Fruit fly (Drosophila melanogaster) whole organism, embryonic: Measurements from ENCODE around the gene CG11095.

Source experiments
- Ada2b ChIP-seq: fragments of 200-800 bp; sonication (Bioruptor generic); IDR thresholded peaks from 2 replicates; pipeline ENCODE4 v1.3.6; 2022; ENCODE audit warnings: missing biosample characterization, missing genetic modification characterization
- BEAF-32 ChIP-seq: fragments of 200-800 bp; sonication (Bioruptor generic); optimal IDR thresholded peaks from 3 replicates; lab custom pipeline; 2017; ENCODE audit warnings: missing biosample characterization, missing genetic modification characterization, mild to moderate bottlenecking, moderate library complexity, missing genetic modification reagents
- Bgb ChIP-seq: fragments of 200-800 bp; sonication (Bioruptor generic); IDR thresholded peaks from 2 replicates; pipeline ENCODE4 v1.3.6; 2022; ENCODE audit warnings: missing biosample characterization, missing genetic modification characterization; ENCODE audit not compliant: partially characterized antibody
- CG10267 ChIP-seq: fragments of 200-800 bp; sonication (Bioruptor generic); optimal IDR thresholded peaks from 2 replicates; lab custom pipeline; 2018; ENCODE audit warnings: missing biosample characterization, mild to moderate bottlenecking, missing genetic modification characterization, moderate library complexity
- CG11504 ChIP-seq: fragments of 200-800 bp; sonication (Bioruptor generic); optimal IDR thresholded peaks from 3 replicates; lab custom pipeline; 2019; ENCODE audit warnings: missing biosample characterization, mild to moderate bottlenecking, missing genetic modification characterization, moderate library complexity
- CG12299 ChIP-seq: fragments of 200-800 bp; sonication (Bioruptor generic); optimal IDR thresholded peaks from 2 replicates; lab custom pipeline; 2018; ENCODE audit warnings: missing biosample characterization, mild to moderate bottlenecking, missing genetic modification characterization
- CG12659 ChIP-seq: fragments of 200-800 bp; sonication (Bioruptor generic); optimal IDR thresholded peaks from 3 replicates; lab custom pipeline; 2017; ENCODE audit warnings: mild to moderate bottlenecking, missing biosample characterization, missing genetic modification reagents, missing genetic modification characterization
- CG13287 ChIP-seq: fragments of 200-800 bp; sonication (Bioruptor generic); IDR thresholded peaks from 2 replicates; pipeline ENCODE4 v1.3.6; 2022; ENCODE audit warnings: missing biosample characterization, missing genetic modification characterization; ENCODE audit not compliant: partially characterized antibody
- CG13624 ChIP-seq: fragments of 200-800 bp; sonication (Bioruptor generic); optimal IDR thresholded peaks from 2 replicates; lab custom pipeline; 2016; ENCODE audit warnings: missing biosample characterization, missing genetic modification characterization
- CG15514 ChIP-seq: fragments of 200-800 bp; sonication (Bioruptor generic); optimal IDR thresholded peaks from 3 replicates; lab custom pipeline; 2017; ENCODE audit warnings: missing biosample characterization, missing genetic modification characterization, mild to moderate bottlenecking, moderate library complexity, missing genetic modification reagents
- CG1647 ChIP-seq: fragments of 200-800 bp; sonication (Bioruptor generic); optimal IDR thresholded peaks from 3 replicates; lab custom pipeline; 2016; ENCODE audit warnings: missing biosample characterization, missing genetic modification characterization
- CG17385 ChIP-seq: fragments of 200-800 bp; sonication (Bioruptor generic); optimal IDR thresholded peaks from 3 replicates; lab custom pipeline; 2018; ENCODE audit warnings: missing biosample characterization, mild to moderate bottlenecking, missing genetic modification characterization
- CG18764 ChIP-seq: fragments of 200-800 bp; sonication (Bioruptor generic); optimal IDR thresholded peaks from 3 replicates; lab custom pipeline; 2016; ENCODE audit warnings: missing biosample characterization, missing genetic modification characterization
- CG2120 ChIP-seq: fragments of 200-800 bp; sonication (Bioruptor generic); optimal IDR thresholded peaks from 3 replicates; lab custom pipeline; 2016; ENCODE audit warnings: missing biosample characterization, missing genetic modification characterization
- CG3847 ChIP-seq: fragments of 200-800 bp; sonication (Bioruptor generic); IDR thresholded peaks from 2 replicates; pipeline ENCODE4 v1.3.6; 2022; ENCODE audit warnings: missing biosample characterization, missing genetic modification characterization
- CG4424 ChIP-seq: fragments of 200-800 bp; sonication (Bioruptor generic); optimal IDR thresholded peaks from 3 replicates; lab custom pipeline; 2016; ENCODE audit warnings: missing biosample characterization, missing genetic modification characterization
- CG6791 ChIP-seq: fragments of 200-800 bp; sonication (Bioruptor generic); IDR thresholded peaks from 3 replicates; pipeline ENCODE4 v1.3.6; 2022; ENCODE audit warnings: missing biosample characterization, missing genetic modification characterization; ENCODE audit not compliant: partially characterized antibody
- CG8290 ChIP-seq, 3 experiments: fragments of 200-800 bp; sonication (Bioruptor generic); optimal IDR thresholded peaks; 2 replicates each; lab custom pipeline; 2016 to 2019; ENCODE audit warnings: missing biosample characterization in 3 of 3, missing genetic modification characterization in 3 of 3, mild to moderate bottlenecking in 2 of 3, moderate library complexity in 1 of 3
- CG9797 ChIP-seq: fragments of 200-800 bp; sonication (Bioruptor generic); optimal IDR thresholded peaks from 3 replicates; lab custom pipeline; 2018; ENCODE audit warnings: missing biosample characterization, mild to moderate bottlenecking, missing genetic modification characterization
- Dp ChIP-seq: fragments of 200-800 bp; sonication (Bioruptor generic); optimal IDR thresholded peaks from 2 replicates; lab custom pipeline; 2018; ENCODE audit warnings: missing biosample characterization, mild to moderate bottlenecking, missing genetic modification characterization, moderate library complexity
- E2f2 ChIP-seq: fragments of 200-800 bp; sonication (Bioruptor generic); IDR thresholded peaks from 2 replicates; pipeline ENCODE4 v1.3.6; 2022; ENCODE audit warnings: missing biosample characterization, missing genetic modification characterization
- Ets65A ChIP-seq: fragments of 200-800 bp; sonication (Bioruptor generic); peaks from one replicate; lab custom pipeline; 2016; ENCODE audit warnings: missing biosample characterization, missing genetic modification characterization
- Ets97D ChIP-seq: fragments of 200-800 bp; sonication (Bioruptor generic); optimal IDR thresholded peaks from 3 replicates; lab custom pipeline; 2016; ENCODE audit warnings: missing biosample characterization, missing genetic modification characterization
- Myb ChIP-seq: fragments of 200-800 bp; sonication (Bioruptor generic); optimal IDR thresholded peaks from 2 replicates; lab custom pipeline; 2016; ENCODE audit warnings: missing biosample characterization, missing genetic modification characterization
- Sry-δ ChIP-seq: fragments of 200-800 bp; sonication (Bioruptor generic); optimal IDR thresholded peaks from 2 replicates; lab custom pipeline; 2016; ENCODE audit warnings: missing biosample characterization, missing genetic modification characterization
- Xbp1 ChIP-seq: fragments of 200-800 bp; sonication (Bioruptor generic); optimal IDR thresholded peaks from 3 replicates; lab custom pipeline; 2016; ENCODE audit warnings: missing biosample characterization, mild to moderate bottlenecking, missing genetic modification characterization
- YL-1 ChIP-seq: fragments of 200-800 bp; sonication (Bioruptor generic); optimal IDR thresholded peaks from 3 replicates; lab custom pipeline; 2017; ENCODE audit warnings: missing biosample characterization, mild to moderate bottlenecking, missing genetic modification characterization
- croc ChIP-seq: fragments of 200-800 bp; sonication (Bioruptor generic); conservative IDR thresholded peaks from 3 replicates; pipeline ENCODE4 v1.3.6; 2022; ENCODE audit warnings: missing biosample characterization, missing genetic modification characterization
- dpn ChIP-seq, 2 experiments: fragments of 200-800 bp; sonication (Bioruptor generic); optimal IDR thresholded peaks; 3 replicates each; lab custom pipeline; 2016; ENCODE audit warnings: missing biosample characterization in 2 of 2, missing genetic modification characterization in 2 of 2
- ewg ChIP-seq: fragments of 200-800 bp; sonication (Bioruptor generic); optimal IDR thresholded peaks from 3 replicates; lab custom pipeline; 2017; ENCODE audit warnings: mild to moderate bottlenecking, missing biosample characterization, missing genetic modification reagents, missing genetic modification characterization
- gro ChIP-seq: fragments of 200-800 bp; sonication (Bioruptor generic); optimal IDR thresholded peaks from 2 replicates; lab custom pipeline; 2016; ENCODE audit warnings: missing biosample characterization, missing genetic modification characterization
- gt ChIP-seq: fragments of 200-800 bp; sonication (Bioruptor generic); IDR thresholded peaks from 2 replicates; pipeline ENCODE4 v1.3.6; 2022; ENCODE audit warnings: missing biosample characterization, missing genetic modification characterization
- ind ChIP-seq: fragments of 200-800 bp; sonication (Bioruptor generic); optimal IDR thresholded peaks from 3 replicates; lab custom pipeline; 2016; ENCODE audit warnings: missing biosample characterization, missing genetic modification characterization
- knrl ChIP-seq: fragments of 200-800 bp; sonication (Bioruptor generic); IDR thresholded peaks from 3 replicates; pipeline ENCODE4 v1.3.6; 2022; ENCODE audit warnings: missing biosample characterization, missing genetic modification characterization; ENCODE audit not compliant: partially characterized antibody
- lbe ChIP-seq: fragments of 200-800 bp; sonication (Bioruptor generic); optimal IDR thresholded peaks from 2 replicates; lab custom pipeline; 2016; ENCODE audit warnings: missing biosample characterization, mild to moderate bottlenecking, missing genetic modification characterization
- lilli ChIP-seq: fragments of 200-800 bp; sonication (Bioruptor generic); optimal IDR thresholded peaks from 3 replicates; lab custom pipeline; 2016; ENCODE audit warnings: missing biosample characterization, missing genetic modification characterization
- mam ChIP-seq: fragments of 200-800 bp; sonication (Bioruptor generic); optimal IDR thresholded peaks from 3 replicates; lab custom pipeline; 2016; ENCODE audit warnings: missing biosample characterization, missing genetic modification characterization
- pho ChIP-seq: fragments of 200-800 bp; sonication (Bioruptor generic); optimal IDR thresholded peaks from 2 replicates; lab custom pipeline; 2016; ENCODE audit warnings: missing biosample characterization, missing genetic modification characterization
- pum ChIP-seq: fragments of 200-800 bp; sonication (Bioruptor generic); optimal IDR thresholded peaks from 2 replicates; lab custom pipeline; 2016; ENCODE audit warnings: missing biosample characterization, missing genetic modification characterization
- pzg ChIP-seq: fragments of 200-800 bp; sonication (Bioruptor generic); optimal IDR thresholded peaks from 3 replicates; lab custom pipeline; 2018; ENCODE audit warnings: missing biosample characterization, mild to moderate bottlenecking, missing genetic modification characterization, moderate library complexity
- ranshi ChIP-seq: fragments of 200-800 bp; sonication (Bioruptor generic); IDR thresholded peaks from 2 replicates; pipeline ENCODE4 v1.3.6; 2022; ENCODE audit warnings: missing biosample characterization, missing genetic modification characterization
- sens ChIP-seq: fragments of 200-800 bp; sonication (Bioruptor generic); peaks from one replicate; lab custom pipeline; 2016; ENCODE audit warnings: missing biosample characterization, missing genetic modification characterization
- sima ChIP-seq: fragments of 200-800 bp; sonication (Bioruptor generic); optimal IDR thresholded peaks from 2 replicates; lab custom pipeline; 2016; ENCODE audit warnings: missing biosample characterization, missing genetic modification characterization
- slbo ChIP-seq: fragments of 200-800 bp; sonication (Bioruptor generic); IDR thresholded peaks from 2 replicates; pipeline ENCODE4 v1.3.6; 2022; ENCODE audit warnings: missing biosample characterization, missing genetic modification characterization
- sqz ChIP-seq: fragments of 200-800 bp; sonication (Bioruptor generic); optimal IDR thresholded peaks from 3 replicates; lab custom pipeline; 2018; ENCODE audit warnings: missing biosample characterization, mild to moderate bottlenecking, missing genetic modification characterization
- stwl ChIP-seq: fragments of 200-800 bp; sonication (Bioruptor generic); optimal IDR thresholded peaks from 3 replicates; lab custom pipeline; 2018; ENCODE audit warnings: missing biosample characterization, mild to moderate bottlenecking, missing genetic modification characterization, moderate library complexity
- trem ChIP-seq: fragments of 200-800 bp; optimal IDR thresholded peaks from 3 replicates; lab custom pipeline; 2019; ENCODE audit warnings: missing biosample characterization, mild to moderate bottlenecking, missing genetic modification characterization, moderate library complexity
- trh ChIP-seq: fragments of 200-800 bp; sonication (Bioruptor generic); optimal IDR thresholded peaks from 2 replicates; lab custom pipeline; 2016; ENCODE audit warnings: missing biosample characterization, missing genetic modification characterization
- twi ChIP-seq: fragments of 200-800 bp; optimal IDR thresholded peaks from 2 replicates; lab custom pipeline; 2019; ENCODE audit warnings: missing biosample characterization, mild to moderate bottlenecking, missing genetic modification characterization, moderate library complexity
- unc-4 ChIP-seq: fragments of 200-800 bp; sonication (Bioruptor generic); IDR thresholded peaks from 2 replicates; pipeline ENCODE4 v1.3.6; 2022; ENCODE audit warnings: missing biosample characterization, missing genetic modification characterization; ENCODE audit not compliant: partially characterized antibody

CG11095 gene

DNA sequence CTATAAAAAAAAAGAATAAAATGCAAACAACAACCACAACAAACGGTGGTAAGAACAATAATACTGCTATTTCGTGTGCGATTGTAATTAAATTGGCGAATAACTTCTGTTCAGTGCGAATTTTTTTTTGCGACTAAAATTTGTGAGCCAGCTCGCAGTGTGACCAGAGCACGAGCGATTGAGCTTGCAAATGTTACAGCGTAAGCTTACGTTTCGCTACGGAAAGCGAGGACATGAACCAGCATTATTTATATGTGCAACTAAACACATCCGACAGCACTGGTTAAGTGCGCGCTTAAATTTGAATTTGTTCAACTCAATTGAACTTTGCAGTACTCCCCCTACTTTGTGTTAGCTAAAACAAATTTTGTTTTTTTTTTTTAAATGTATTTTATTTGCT, 34.2 kb downstream of the CG11095 start, which contains the start of gene AMPdeam (continued):
- TF ChIP-seq trem (tag; lab: Kevin White, UChicago) (peak; percentile 2), gt (no peak), sima (GFP tag; lab: Kevin White, UChicago) (no peak), CG13287 (GFP tag; lab: Robert Waterston, UW) (peak; percentile 70), ranshi (GFP tag; lab: Robert Waterston, UW) (0 out of 2 replicates have a peak, but pooled peaks have one; percentile 17), unc-4 (GFP tag; lab: Robert Waterston, UW) (peak; percentile 26; the same call in 1 of the 2 replicates), pzg (GFP tag; lab: Kevin White, UChicago) (peak; percentile 90), CG13624 (peak; percentile 57), Myb (GFP tag; lab: Kevin White, UChicago) (peak; percentile 39), CG18764 (no peak), CG15514 (GFP tag; lab: Kevin White, UChicago) (peak; percentile 92), croc (GFP tag; lab: Robert Waterston, UW) (no peak), CG10267 (tag; lab: Kevin White, UChicago) (peak; percentile 85), CG12299 (peak; percentile 13), stwl (tag; lab: Kevin White, UChicago) (peak; percentile 96), Xbp1 (GFP tag; lab: Kevin White, UChicago) (peak; percentile 18), CG11504 (tag; lab: Kevin White, UChicago) (peak; percentile 49), sqz (GFP tag; lab: Kevin White, UChicago) (peak; percentile 24), slbo (GFP tag; lab: Robert Waterston, UW) (no peak), CG2120 (GFP tag; lab: Kevin White, UChicago) (peak; percentile 61), lbe (GFP tag; lab: Kevin White, UChicago) (peak; percentile 65), Bgb (GFP tag; lab: Robert Waterston, UW) (peak; percentile 51; the same call in 1 of the 2 replicates), Ada2b (GFP tag; lab: Robert Waterston, UW) (no peak), CG17385 (GFP tag; lab: Kevin White, UChicago) (no peak), CG4424 (GFP tag; lab: Kevin White, UChicago) (peak; percentile 3), E2f2 (GFP tag; lab: Robert Waterston, UW) (peak; percentile 96), YL-1 (GFP tag; lab: Kevin White, UChicago) (no peak), lilli (GFP tag; lab: Kevin White, UChicago) (peak; percentile 36), Ets65A (GFP tag; lab: Kevin White, UChicago) (peak; percentile 66), sens (peak; percentile 69), CG3847 (GFP tag; lab: Robert Waterston, UW) (peak; percentile 61), BEAF-32 (GFP tag; lab: Kevin White, UChicago) (peak; percentile 29), gro (GFP tag; lab: Kevin White, UChicago) (peak; percentile 22), CG9797 (GFP tag; lab: Kevin White, UChicago) (peak; percentile 54), CG8290 (GFP tag; optimal IDR thresholded peaks at IDR 0.05; lab: Kevin White, UChicago) (peak; percentile 60), CG8290 (tag; optimal IDR thresholded peaks at IDR 0.05; lab: Kevin White, UChicago) (peak in 1 of 2 experiments; percentile 78), CG1647 (GFP tag; lab: Kevin White, UChicago) (peak; percentile 9), mam (GFP tag; lab: Kevin White, UChicago) (peak; percentile 18), pum (GFP tag; lab: Kevin White, UChicago) (peak; percentile 25), dpn (GFP tag; optimal IDR thresholded peaks at IDR 0.05; lab: Kevin White, UChicago) (peak; percentile 31 to 42), Ets97D (GFP tag; lab: Kevin White, UChicago) (peak; percentile 74), ind (GFP tag; lab: Kevin White, UChicago) (peak; percentile 16), Sry-δ (GFP tag; lab: Kevin White, UChicago) (peak; percentile 40), CG12659 (peak; percentile 53), Dp (GFP tag; lab: Kevin White, UChicago) (peak; percentile 91), ewg (GFP tag; lab: Kevin White, UChicago) (peak; percentile 5), twi (tag; lab: Kevin White, UChicago) (no peak), knrl (0 out of 3 replicates have a peak, but pooled peaks have one; percentile 47), pho (peak; percentile 9), CG6791 (GFP tag; lab: Robert Waterston, UW) (0 out of 3 replicates have a peak, but pooled peaks have one; percentile 6), trh (GFP tag; lab: Kevin White, UChicago) (no peak)
